Worm (Caenorhabditis elegans) whole organism, mixed stage, embryonic: ENCODE measurements around the gene ins-13.

ENCODE experiments used
- elt-1 ChIP-seq: sonication (generic microtip); optimal IDR thresholded peaks from 2 replicates; lab custom pipeline; 2017; ENCODE audit warnings: missing genetic modification characterization, mild to moderate bottlenecking, missing compliant biosample characterization, antibody characterized with exemption, moderate library complexity, borderline replicate concordance; ENCODE audit not compliant: insufficient read depth
- elt-3 ChIP-seq: fragments of 150-350 bp; optimal IDR thresholded peaks from 2 replicates; lab custom pipeline; 2014; ENCODE audit warnings: missing biosample characterization, missing genetic modification characterization
- lin-13 ChIP-seq: fragments of 150-350 bp; optimal IDR thresholded peaks from 2 replicates; lab custom pipeline; 2014; ENCODE audit warnings: missing biosample characterization, missing genetic modification characterization
- lsy-2 ChIP-seq: fragments of 150-350 bp; optimal IDR thresholded peaks from 2 replicates; lab custom pipeline; 2014; ENCODE audit warnings: missing biosample characterization, missing genetic modification characterization
- mep-1 ChIP-seq: fragments of 150-350 bp; optimal IDR thresholded peaks from 2 replicates; lab custom pipeline; 2017; ENCODE audit warnings: missing biosample characterization, missing genetic modification reagents, missing genetic modification characterization, inconsistent platforms
- nhr-12 ChIP-seq: fragments of 150-350 bp; optimal IDR thresholded peaks from 2 replicates; lab custom pipeline; 2014; ENCODE audit warnings: missing biosample characterization, missing genetic modification characterization
- nhr-237 ChIP-seq: fragments of 150-350 bp; optimal IDR thresholded peaks from 2 replicates; lab custom pipeline; 2014; ENCODE audit warnings: missing biosample characterization, missing genetic modification characterization
- pha-4 ChIP-seq: fragments of 150-350 bp; optimal IDR thresholded peaks from 2 replicates; lab custom pipeline; 2018; ENCODE audit warnings: missing biosample characterization, missing genetic modification reagents, missing genetic modification characterization
- sptf-1 ChIP-seq: sonication (generic microtip); optimal IDR thresholded peaks from 2 replicates; lab custom pipeline; 2017; ENCODE audit warnings: mild to moderate bottlenecking, missing genetic modification characterization, moderate library complexity, missing compliant biosample characterization

DNA sequence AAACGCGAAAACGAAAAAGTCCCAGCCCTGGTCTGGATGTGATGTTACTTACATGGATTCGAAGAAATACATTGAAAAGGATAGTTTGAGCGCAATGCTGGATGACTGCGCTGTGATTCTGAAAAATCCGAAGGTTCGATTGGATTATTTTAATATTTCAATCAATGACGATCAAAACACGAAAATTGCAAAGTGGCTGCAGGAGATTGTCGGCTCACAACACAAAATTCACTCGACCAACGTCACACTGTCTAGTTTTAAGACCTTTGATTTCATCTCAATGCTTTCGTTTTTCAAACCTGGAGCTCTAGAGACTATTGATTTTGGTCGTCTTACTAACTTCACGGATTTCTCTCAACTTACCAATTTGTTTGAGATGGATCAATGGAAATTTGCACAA is 6.9 kb upstream of the ins-13 start, which contains the start of gene C17C3.5:
- no peak for TF ChIP-seq lsy-2 (tag; lab: Kevin White, UChicago)
- TF ChIP-seq nhr-237 (tag; lab: Kevin White, UChicago): no peak
- no peak for TF ChIP-seq nhr-12 (tag; lab: Kevin White, UChicago)
- no peak for TF ChIP-seq pha-4
- TF ChIP-seq elt-1 (tag; lab: Kevin White, UChicago): no peak
- TF ChIP-seq sptf-1 (tag; lab: Kevin White, UChicago): no peak
- no peak for TF ChIP-seq elt-3 (tag; lab: Kevin White, UChicago)
- TF ChIP-seq lin-13 (tag; lab: Kevin White, UChicago): no peak
- TF ChIP-seq mep-1 (tag; lab: Kevin White, UChicago): no peak
